Worm (Caenorhabditis elegans) whole organism, L1 larva: ENCODE results near the gene Y116A8C.27.
A peak's percentile ranks its signal among the peaks of the same experiment; 100 is the strongest.

Experiments
- C16A3.4 ChIP-seq: fragments of 150-350 bp; optimal IDR thresholded peaks from 2 replicates; lab custom pipeline; 2014; ENCODE audit warnings: missing biosample characterization, missing genetic modification characterization
- C34B4.2 ChIP-seq: sonication (generic microtip); optimal IDR thresholded peaks from 2 replicates; lab custom pipeline; 2017; ENCODE audit warnings: mild to moderate bottlenecking, missing genetic modification characterization, missing compliant biosample characterization
- F16B12.6 ChIP-seq: fragments of 150-350 bp; optimal IDR thresholded peaks from 2 replicates; lab custom pipeline; 2014; ENCODE audit warnings: missing biosample characterization, missing genetic modification characterization
- aha-1 ChIP-seq: fragments of 150-350 bp; optimal IDR thresholded peaks from 2 replicates; lab custom pipeline; 2014; ENCODE audit warnings: missing biosample characterization, missing genetic modification characterization
- ceh-8 ChIP-seq: fragments of 200-800 bp; sonication (Bioruptor generic); optimal IDR thresholded peaks from 2 replicates; lab custom pipeline; 2018; ENCODE audit warnings: mild to moderate bottlenecking, missing genetic modification characterization, moderate library complexity, missing compliant biosample characterization
- ceh-82 ChIP-seq, 3 experiments: fragments of 150-350 bp in 1 of 3; sonication (generic microtip) in 2 of 3; optimal IDR thresholded peaks; 2 replicates each; lab custom pipeline; 2014 to 2017; ENCODE audit warnings: missing biosample characterization in 3 of 3, missing genetic modification characterization in 3 of 3
- ceh-88 ChIP-seq: fragments of 200-800 bp; sonication (Bioruptor generic); IDR thresholded peaks from 2 replicates; pipeline ENCODE4 v1.3.6; 2022; ENCODE audit warnings: missing genetic modification characterization, missing compliant biosample characterization
- dpl-1 ChIP-seq, 3 experiments: fragments of 150-350 bp in 2 of 3; sonication (generic microtip) in 1 of 3; optimal IDR thresholded peaks; 2 replicates each; lab custom pipeline; 2014 to 2017; ENCODE audit warnings: missing biosample characterization in 3 of 3, missing genetic modification characterization in 3 of 3, missing genetic modification reagents in 3 of 3
- efl-1 ChIP-seq, 4 experiments: fragments of 150-350 bp; optimal IDR thresholded peaks in 3 of 4; peaks in 1 of 4; 1 replicate in 1 of 4; 2 replicates in 3 of 4; lab custom pipeline; 2014; ENCODE audit warnings: missing biosample characterization in 2 of 4, missing genetic modification characterization in 2 of 4, missing genetic modification reagents in 2 of 4
- egl-13 ChIP-seq: sonication (generic microtip); optimal IDR thresholded peaks from 2 replicates; lab custom pipeline; 2016; ENCODE audit warnings: missing genotype, missing genetic modification reagents, missing genetic modification characterization, missing compliant biosample characterization
- egl-27 ChIP-seq, 2 experiments: fragments of 150-350 bp in 1 of 2; sonication (generic microtip); optimal IDR thresholded peaks; 3 replicates each; lab custom pipeline; 2017 to 2018; ENCODE audit warnings: missing biosample characterization in 2 of 2, missing genetic modification characterization in 2 of 2, missing genetic modification reagents in 2 of 2
- elt-3 ChIP-seq, 6 experiments: fragments of 150-350 bp in 1 of 6; sonication (generic microtip); optimal IDR thresholded peaks; 2 replicates each; lab custom pipeline; 2017 to 2018; ENCODE audit warnings: missing biosample characterization in 6 of 6, missing genetic modification characterization in 6 of 6, inconsistent platforms in 1 of 6
- ets-5 ChIP-seq: fragments of 200-800 bp; sonication (Bioruptor generic); IDR thresholded peaks from 2 replicates; pipeline ENCODE4 v1.3.6; 2022; ENCODE audit warnings: missing genetic modification characterization, missing compliant biosample characterization
- fkh-10 ChIP-seq: sonication (generic microtip); optimal IDR thresholded peaks from 2 replicates; lab custom pipeline; 2017; ENCODE audit warnings: missing biosample characterization, missing genetic modification reagents, missing genetic modification characterization
- fkh-8 ChIP-seq: sonication (generic microtip); optimal IDR thresholded peaks from 2 replicates; lab custom pipeline; 2016; ENCODE audit warnings: mild to moderate bottlenecking, missing genetic modification characterization, missing compliant biosample characterization
- fos-1 ChIP-seq: fragments of 150-350 bp; optimal IDR thresholded peaks from 2 replicates; lab custom pipeline; 2014; ENCODE audit warnings: missing biosample characterization, missing genetic modification characterization
- grh-1 ChIP-seq: fragments of 200-800 bp; sonication (Bioruptor generic); IDR thresholded peaks from 2 replicates; pipeline ENCODE4 v1.3.6; 2022; ENCODE audit warnings: missing genetic modification reagents, missing genetic modification characterization, missing compliant biosample characterization
- hlh-17 ChIP-seq: fragments of 200-800 bp; sonication (Bioruptor generic); optimal IDR thresholded peaks from 2 replicates; lab custom pipeline; 2018; ENCODE audit warnings: missing genetic modification characterization, mild to moderate bottlenecking, missing compliant biosample characterization, moderate library complexity, borderline replicate concordance
- hlh-4 ChIP-seq: sonication (generic microtip); optimal IDR thresholded peaks from 2 replicates; lab custom pipeline; 2016; ENCODE audit warnings: mild to moderate bottlenecking, missing genetic modification characterization, missing compliant biosample characterization
- hpl-2 ChIP-seq: fragments of 150-350 bp; optimal IDR thresholded peaks from 2 replicates; lab custom pipeline; 2014; ENCODE audit warnings: missing biosample characterization, missing genetic modification reagents, missing genetic modification characterization
- irx-1 ChIP-seq: sonication (generic microtip); optimal IDR thresholded peaks from 2 replicates; lab custom pipeline; 2016; ENCODE audit warnings: missing genetic modification characterization, missing compliant biosample characterization
- isw-1 ChIP-seq: fragments of 200-800 bp; sonication (Bioruptor generic); IDR thresholded peaks from 2 replicates; pipeline ENCODE4 v1.3.6; 2022; ENCODE audit warnings: missing genetic modification characterization, missing compliant biosample characterization
- jun-1 ChIP-seq: fragments of 150-350 bp; optimal IDR thresholded peaks from 2 replicates; lab custom pipeline; 2014; ENCODE audit warnings: missing biosample characterization, missing genetic modification reagents, missing genetic modification characterization
- lin-13 ChIP-seq: fragments of 150-350 bp; optimal IDR thresholded peaks from 2 replicates; lab custom pipeline; 2014; ENCODE audit warnings: missing biosample characterization, missing genetic modification reagents, missing genetic modification characterization
- lin-14 ChIP-seq: fragments of 200-800 bp; sonication (Bioruptor generic); optimal IDR thresholded peaks from 2 replicates; lab custom pipeline; 2018; ENCODE audit warnings: mild to moderate bottlenecking, missing genetic modification characterization, moderate library complexity, missing compliant biosample characterization
- lir-3 ChIP-seq: sonication (generic microtip); optimal IDR thresholded peaks from 2 replicates; lab custom pipeline; 2016; ENCODE audit warnings: mild to moderate bottlenecking, missing genetic modification characterization, moderate library complexity, missing compliant biosample characterization; ENCODE audit not compliant: poor library complexity
- lsy-2 ChIP-seq, 2 experiments: fragments of 150-350 bp; optimal IDR thresholded peaks; 2 replicates each; lab custom pipeline; 2014; ENCODE audit warnings: missing biosample characterization in 2 of 2, missing genetic modification characterization in 2 of 2
- mdl-1 ChIP-seq, 2 experiments: fragments of 150-350 bp; optimal IDR thresholded peaks; 2 replicates each; lab custom pipeline; 2014 to 2017; ENCODE audit warnings: missing biosample characterization in 2 of 2, missing genetic modification characterization in 2 of 2, inconsistent platforms in 1 of 2
- nhr-237 ChIP-seq: fragments of 150-350 bp; optimal IDR thresholded peaks from 2 replicates; lab custom pipeline; 2014; ENCODE audit warnings: missing biosample characterization, missing genetic modification characterization
- nhr-28 ChIP-seq: fragments of 150-350 bp; optimal IDR thresholded peaks from 2 replicates; lab custom pipeline; 2014; ENCODE audit warnings: missing biosample characterization, missing genetic modification characterization
- nhr-71 ChIP-seq: sonication (generic microtip); optimal IDR thresholded peaks from 2 replicates; lab custom pipeline; 2016; ENCODE audit warnings: mild to moderate bottlenecking, missing genetic modification characterization, moderate library complexity, missing compliant biosample characterization
- nhr-76 ChIP-seq: sonication (generic microtip); optimal IDR thresholded peaks from 2 replicates; lab custom pipeline; 2017; ENCODE audit warnings: missing biosample characterization, missing genetic modification characterization
- nhr-84 ChIP-seq: sonication (generic microtip); optimal IDR thresholded peaks from 2 replicates; lab custom pipeline; 2017; ENCODE audit warnings: missing biosample characterization, missing genetic modification characterization
- nhr-90 ChIP-seq: sonication (generic microtip); optimal IDR thresholded peaks from 2 replicates; lab custom pipeline; 2016; ENCODE audit warnings: mild to moderate bottlenecking, missing genetic modification characterization, missing compliant biosample characterization; ENCODE audit not compliant: poor library complexity
- pag-3 ChIP-seq: sonication (generic microtip); optimal IDR thresholded peaks from 2 replicates; lab custom pipeline; 2017; ENCODE audit warnings: missing genetic modification characterization, mild to moderate bottlenecking, missing compliant biosample characterization, antibody characterized with exemption, borderline replicate concordance; ENCODE audit not compliant: insufficient read depth
- pqm-1 ChIP-seq: sonication (generic microtip); optimal IDR thresholded peaks from 3 replicates; lab custom pipeline; 2017; ENCODE audit warnings: missing biosample characterization, missing genetic modification characterization
- rnt-1 ChIP-seq: sonication (generic microtip); optimal IDR thresholded peaks from 2 replicates; lab custom pipeline; 2016; ENCODE audit warnings: mild to moderate bottlenecking, missing genetic modification characterization, moderate library complexity, missing compliant biosample characterization
- snpc-4 ChIP-seq: fragments of 150-350 bp; optimal IDR thresholded peaks from 2 replicates; lab custom pipeline; 2014; ENCODE audit warnings: missing biosample characterization, missing genetic modification characterization
- sptf-1 ChIP-seq: fragments of 150-350 bp; optimal IDR thresholded peaks from 2 replicates; lab custom pipeline; 2014; ENCODE audit warnings: missing biosample characterization, missing genetic modification characterization
- sup-37 ChIP-seq: fragments of 200-800 bp; sonication (Bioruptor generic); optimal IDR thresholded peaks from 2 replicates; lab custom pipeline; 2018; ENCODE audit warnings: mild to moderate bottlenecking, missing genetic modification characterization, missing compliant biosample characterization
- swsn-7 ChIP-seq: sonication (generic microtip); optimal IDR thresholded peaks from 2 replicates; lab custom pipeline; 2016; ENCODE audit warnings: missing genetic modification characterization, missing compliant biosample characterization
- tbx-2 ChIP-seq: sonication (generic microtip); optimal IDR thresholded peaks from 2 replicates; lab custom pipeline; 2016; ENCODE audit warnings: missing genetic modification characterization, missing compliant biosample characterization
- tlp-1 ChIP-seq: fragments of 150-350 bp; optimal IDR thresholded peaks from 2 replicates; lab custom pipeline; 2014; ENCODE audit warnings: missing biosample characterization, missing genetic modification characterization
- unc-130 ChIP-seq: fragments of 150-350 bp; optimal IDR thresholded peaks from 2 replicates; lab custom pipeline; 2017; ENCODE audit warnings: missing biosample characterization, missing genetic modification characterization, inconsistent platforms
- unc-62 ChIP-seq: fragments of 150-350 bp; optimal IDR thresholded peaks from 2 replicates; lab custom pipeline; 2014; ENCODE audit warnings: missing biosample characterization, missing genetic modification reagents, missing genetic modification characterization
- unc-86 ChIP-seq: sonication (generic microtip); optimal IDR thresholded peaks from 2 replicates; lab custom pipeline; 2016; ENCODE audit warnings: missing genetic modification characterization, missing compliant biosample characterization
- zag-1 ChIP-seq: fragments of 150-350 bp; optimal IDR thresholded peaks from 2 replicates; lab custom pipeline; 2014; ENCODE audit warnings: missing biosample characterization, missing genetic modification characterization
- ztf-4 ChIP-seq: fragments of 150-350 bp; optimal IDR thresholded peaks from 2 replicates; lab custom pipeline; 2014; ENCODE audit warnings: missing biosample characterization, missing genetic modification characterization

Gene Y116A8C.27

ce11 chrIV:17088849-17089248 is 7.2 kb downstream of the Y116A8C.27 start, which contains the start of gene Y116A8C.43:
Gene Y116A8C.43 (plus strand): TSS chrIV:17088851.
- TF ChIP-seq nhr-90 (peak; percentile 9), efl-1 (optimal IDR thresholded peaks at IDR 0.05; lab: Kevin White, UChicago) (no peak), efl-1 (GFP tag; optimal IDR thresholded peaks at IDR 0.05 in 1 of 2; lab: Kevin White, UChicago) (peak in 1 of 2 experiments; percentile 31), ets-5 (GFP tag; lab: Robert Waterston, UW) (no peak), unc-86 (tag; lab: Kevin White, UChicago) (no peak), ztf-4 (tag; lab: Kevin White, UChicago) (peak; percentile 0), hpl-2 (GFP tag; lab: Kevin White, UChicago) (no peak)

- TF ChIP-seq ceh-8 (GFP tag; lab: Kevin White, UChicago) (peak; percentile 52), tbx-2 (tag; lab: Kevin White, UChicago) (peak; percentile 84), lsy-2 (tag; optimal IDR thresholded peaks at IDR 0.05; lab: Kevin White, UChicago) (peak; percentile 78 to 80), nhr-28 (no peak), fkh-8 (tag; lab: Kevin White, UChicago) (peak; percentile 96), dpl-1 (GFP tag; optimal IDR thresholded peaks at IDR 0.05; lab: Kevin White, UChicago) (peak; percentile 63 to 69 (median 64)), ceh-88 (GFP tag; lab: Robert Waterston, UW) (peak; percentile 87), jun-1 (tag; lab: Kevin White, UChicago) (peak; percentile 50), hlh-17 (no peak), C34B4.2 (tag; lab: Kevin White, UChicago) (no peak), C16A3.4 (peak; percentile 84), ets-5 (GFP tag; lab: Robert Waterston, UW) (no peak), pag-3 (tag; lab: Kevin White, UChicago) (no peak), lin-13 (GFP tag; lab: Kevin White, UChicago) (peak; percentile 55), hlh-4 (no peak), ceh-82 (tag; optimal IDR thresholded peaks at IDR 0.05; lab: Kevin White, UChicago) (peak; percentile 80 to 87 (median 85)), elt-3 (tag; optimal IDR thresholded peaks at IDR 0.05; lab: Kevin White, UChicago) (peak in 1 of 6 experiments; percentile 5), nhr-76 (no peak), rnt-1 (tag; lab: Kevin White, UChicago) (peak; percentile 89), irx-1 (tag; lab: Kevin White, UChicago) (peak; percentile 68), fos-1 (tag; lab: Kevin White, UChicago) (peak; percentile 61), aha-1 (tag; lab: Kevin White, UChicago) (no peak), nhr-84 (tag; lab: Kevin White, UChicago) (no peak), lir-3 (tag; lab: Kevin White, UChicago) (peak; percentile 81), tlp-1 (tag; lab: Kevin White, UChicago) (no peak), unc-130 (tag; lab: Kevin White, UChicago) (peak; percentile 31), zag-1 (tag; lab: Kevin White, UChicago) (no peak), isw-1 (GFP tag; lab: Robert Waterston, UW) (peak; percentile 90), egl-27 (tag; optimal IDR thresholded peaks at IDR 0.05; lab: Kevin White, UChicago) (no peak), swsn-7 (tag; lab: Kevin White, UChicago) (peak; percentile 78), unc-86 (tag; lab: Kevin White, UChicago) (peak; percentile 77), unc-62 (GFP tag; lab: Kevin White, UChicago) (no peak), sptf-1 (tag; lab: Kevin White, UChicago) (no peak), ztf-4 (tag; lab: Kevin White, UChicago) (peak; percentile 41), nhr-71 (tag; lab: Kevin White, UChicago) (peak; percentile 90), fkh-10 (GFP tag; lab: Kevin White, UChicago) (peak; percentile 57), nhr-237 (tag; lab: Kevin White, UChicago) (no peak), grh-1 (no peak), snpc-4 (tag; lab: Kevin White, UChicago) (peak; percentile 2), pqm-1 (tag; lab: Kevin White, UChicago) (no peak), egl-13 (tag; lab: Kevin White, UChicago) (peak; percentile 66), lin-14 (GFP tag; lab: Kevin White, UChicago) (peak; percentile 91), mdl-1 (tag; optimal IDR thresholded peaks at IDR 0.05; lab: Kevin White, UChicago) (peak in 1 of 2 experiments; percentile 75), sup-37 (GFP tag; lab: Kevin White, UChicago) (peak; percentile 40), F16B12.6 (tag; lab: Kevin White, UChicago) (no peak)
Measured at ce11 chrIV:17087384-17088099, 8.5 kb downstream of the Y116A8C.27 start, which contains the start of the genes snx-13 and snr-1. Gene snx-13 (minus strand): TSS chrIV:17087438. Gene snr-1 (plus strand): TSS chrIV:17088049.
